Worm (Caenorhabditis elegans) whole organism, L1 larva: ENCODE results near the gene pbs-3.

Experiments used
- C04F5.9 ChIP-seq: sonication (generic microtip); optimal IDR thresholded peaks from 2 replicates; lab custom pipeline; 2016; ENCODE audit warnings: missing genetic modification characterization, missing compliant biosample characterization
- C34B4.2 ChIP-seq: sonication (generic microtip); optimal IDR thresholded peaks from 2 replicates; lab custom pipeline; 2017; ENCODE audit warnings: mild to moderate bottlenecking, missing genetic modification characterization, missing compliant biosample characterization
- Y116A8C.19 ChIP-seq: sonication (generic microtip); optimal IDR thresholded peaks from 2 replicates; lab custom pipeline; 2016; ENCODE audit warnings: missing compliant biosample characterization, missing genetic modification characterization, borderline replicate concordance
- aha-1 ChIP-seq: fragments of 150-350 bp; optimal IDR thresholded peaks from 2 replicates; lab custom pipeline; 2014; ENCODE audit warnings: missing biosample characterization, missing genetic modification characterization
- aly-2 ChIP-seq: fragments of 150-350 bp; optimal IDR thresholded peaks from 2 replicates; lab custom pipeline; 2014; ENCODE audit warnings: missing biosample characterization, missing genetic modification characterization
- ama-1 ChIP-seq: fragments of 150-350 bp; optimal IDR thresholded peaks from 2 replicates; lab custom pipeline; 2014
- blmp-1 ChIP-seq: fragments of 150-350 bp; optimal IDR thresholded peaks from 2 replicates; lab custom pipeline; 2014; ENCODE audit warnings: missing biosample characterization, missing genetic modification characterization
- ceh-82 ChIP-seq, 3 experiments: fragments of 150-350 bp in 1 of 3; sonication (generic microtip) in 2 of 3; optimal IDR thresholded peaks; 2 replicates each; lab custom pipeline; 2014 to 2017; ENCODE audit warnings: missing biosample characterization in 3 of 3, missing genetic modification characterization in 3 of 3
- ceh-88 ChIP-seq: fragments of 200-800 bp; sonication (Bioruptor generic); IDR thresholded peaks from 2 replicates; pipeline ENCODE4 v1.3.6; 2022; ENCODE audit warnings: missing genetic modification characterization, missing compliant biosample characterization
- ceh-90 ChIP-seq: sonication (generic microtip); optimal IDR thresholded peaks from 2 replicates; lab custom pipeline; 2016; ENCODE audit warnings: missing genetic modification characterization, missing compliant biosample characterization
- dpl-1 ChIP-seq, 3 experiments: fragments of 150-350 bp in 2 of 3; sonication (generic microtip) in 1 of 3; optimal IDR thresholded peaks; 2 replicates each; lab custom pipeline; 2014 to 2017; ENCODE audit warnings: missing biosample characterization in 3 of 3, missing genetic modification characterization in 3 of 3, missing genetic modification reagents in 3 of 3
- dsc-1 ChIP-seq: sonication (generic microtip); optimal IDR thresholded peaks from 2 replicates; lab custom pipeline; 2016; ENCODE audit warnings: mild to moderate bottlenecking, missing genetic modification characterization, missing compliant biosample characterization
- efl-1 ChIP-seq, 4 experiments: fragments of 150-350 bp; optimal IDR thresholded peaks in 3 of 4; peaks in 1 of 4; 1 replicate in 1 of 4; 2 replicates in 3 of 4; lab custom pipeline; 2014; ENCODE audit warnings: missing biosample characterization in 2 of 4, missing genetic modification characterization in 2 of 4, missing genetic modification reagents in 2 of 4
- egl-27 ChIP-seq, 2 experiments: fragments of 150-350 bp in 1 of 2; sonication (generic microtip); optimal IDR thresholded peaks; 3 replicates each; lab custom pipeline; 2017 to 2018; ENCODE audit warnings: missing biosample characterization in 2 of 2, missing genetic modification characterization in 2 of 2, missing genetic modification reagents in 2 of 2
- fkh-4 ChIP-seq: sonication (generic microtip); optimal IDR thresholded peaks from 2 replicates; lab custom pipeline; 2016; ENCODE audit warnings: missing compliant biosample characterization, missing genetic modification characterization, borderline replicate concordance
- fos-1 ChIP-seq: fragments of 150-350 bp; optimal IDR thresholded peaks from 2 replicates; lab custom pipeline; 2014; ENCODE audit warnings: missing biosample characterization, missing genetic modification characterization
- grh-1 ChIP-seq: fragments of 200-800 bp; sonication (Bioruptor generic); IDR thresholded peaks from 2 replicates; pipeline ENCODE4 v1.3.6; 2022; ENCODE audit warnings: missing genetic modification reagents, missing genetic modification characterization, missing compliant biosample characterization
- hpl-2 ChIP-seq: fragments of 150-350 bp; optimal IDR thresholded peaks from 2 replicates; lab custom pipeline; 2014; ENCODE audit warnings: missing biosample characterization, missing genetic modification reagents, missing genetic modification characterization
- irx-1 ChIP-seq: sonication (generic microtip); optimal IDR thresholded peaks from 2 replicates; lab custom pipeline; 2016; ENCODE audit warnings: missing genetic modification characterization, missing compliant biosample characterization
- isw-1 ChIP-seq: fragments of 200-800 bp; sonication (Bioruptor generic); IDR thresholded peaks from 2 replicates; pipeline ENCODE4 v1.3.6; 2022; ENCODE audit warnings: missing genetic modification characterization, missing compliant biosample characterization
- lir-3 ChIP-seq: sonication (generic microtip); optimal IDR thresholded peaks from 2 replicates; lab custom pipeline; 2016; ENCODE audit warnings: mild to moderate bottlenecking, missing genetic modification characterization, moderate library complexity, missing compliant biosample characterization; ENCODE audit not compliant: poor library complexity
- mab-9 ChIP-seq: fragments of 200-800 bp; sonication (Bioruptor generic); IDR thresholded peaks from 2 replicates; pipeline ENCODE4 v1.3.6; 2022; ENCODE audit warnings: missing genetic modification reagents, missing genetic modification characterization, missing compliant biosample characterization
- mep-1 ChIP-seq: fragments of 150-350 bp; optimal IDR thresholded peaks from 2 replicates; lab custom pipeline; 2014; ENCODE audit warnings: missing biosample characterization, missing genetic modification characterization
- nhr-237 ChIP-seq: fragments of 150-350 bp; optimal IDR thresholded peaks from 2 replicates; lab custom pipeline; 2014; ENCODE audit warnings: missing biosample characterization, missing genetic modification characterization
- nhr-47 ChIP-seq: sonication (generic microtip); optimal IDR thresholded peaks from 2 replicates; lab custom pipeline; 2016; ENCODE audit warnings: mild to moderate bottlenecking, missing genetic modification characterization, moderate library complexity, missing compliant biosample characterization
- nhr-76 ChIP-seq: sonication (generic microtip); optimal IDR thresholded peaks from 2 replicates; lab custom pipeline; 2017; ENCODE audit warnings: missing biosample characterization, missing genetic modification characterization
- nhr-85 ChIP-seq: sonication (generic microtip); peaks from one replicate; lab custom pipeline; 2016; ENCODE audit warnings: missing genetic modification characterization, inconsistent platforms, missing compliant biosample characterization
- pax-3 ChIP-seq: fragments of 200-800 bp; sonication (Bioruptor generic); optimal IDR thresholded peaks from 2 replicates; lab custom pipeline; 2018; ENCODE audit warnings: mild to moderate bottlenecking, missing genetic modification characterization, moderate library complexity, missing compliant biosample characterization
- snu-23 ChIP-seq: sonication (generic microtip); optimal IDR thresholded peaks from 2 replicates; lab custom pipeline; 2016; ENCODE audit warnings: missing genetic modification characterization, missing compliant biosample characterization
- tbx-2 ChIP-seq: sonication (generic microtip); optimal IDR thresholded peaks from 2 replicates; lab custom pipeline; 2016; ENCODE audit warnings: missing genetic modification characterization, missing compliant biosample characterization
- unc-130 ChIP-seq: fragments of 150-350 bp; optimal IDR thresholded peaks from 2 replicates; lab custom pipeline; 2017; ENCODE audit warnings: missing biosample characterization, missing genetic modification characterization, inconsistent platforms
- vab-15 ChIP-seq: sonication (generic microtip); optimal IDR thresholded peaks from 2 replicates; lab custom pipeline; 2017; ENCODE audit warnings: missing genotype, mild to moderate bottlenecking, missing genetic modification characterization, missing compliant biosample characterization
- xbp-1 ChIP-seq: sonication (generic microtip); optimal IDR thresholded peaks from 2 replicates; lab custom pipeline; 2016; ENCODE audit warnings: missing genetic modification characterization, missing compliant biosample characterization
- zag-1 ChIP-seq: fragments of 150-350 bp; optimal IDR thresholded peaks from 2 replicates; lab custom pipeline; 2014; ENCODE audit warnings: missing biosample characterization, missing genetic modification characterization
- zip-4 ChIP-seq: fragments of 200-800 bp; sonication (Bioruptor generic); optimal IDR thresholded peaks from 2 replicates; lab custom pipeline; 2018; ENCODE audit warnings: mild to moderate bottlenecking, missing genetic modification characterization, moderate library complexity, missing compliant biosample characterization
- ztf-4 ChIP-seq: fragments of 150-350 bp; optimal IDR thresholded peaks from 2 replicates; lab custom pipeline; 2014; ENCODE audit warnings: missing biosample characterization, missing genetic modification characterization

The pbs-3 gene

ce11 chrII:4908160-4908559, 47.1 kb downstream of the pbs-3 start (continued):
- TF ChIP-seq unc-130 (tag; lab: Kevin White, UChicago) (peak; percentile 12), efl-1 (optimal IDR thresholded peaks at IDR 0.05; lab: Kevin White, UChicago) (peak; percentile 11 to 20), efl-1 (GFP tag; optimal IDR thresholded peaks at IDR 0.05 in 1 of 2; lab: Kevin White, UChicago) (peak in 1 of 2 experiments; percentile 86), lir-3 (tag; lab: Kevin White, UChicago) (no peak), xbp-1 (tag; lab: Kevin White, UChicago) (no peak), fos-1 (tag; lab: Kevin White, UChicago) (no peak), snu-23 (peak; percentile 14), blmp-1 (peak; percentile 9), Y116A8C.19 (tag; lab: Kevin White, UChicago) (no peak), nhr-85 (tag; lab: Kevin White, UChicago) (no peak)

DNA sequence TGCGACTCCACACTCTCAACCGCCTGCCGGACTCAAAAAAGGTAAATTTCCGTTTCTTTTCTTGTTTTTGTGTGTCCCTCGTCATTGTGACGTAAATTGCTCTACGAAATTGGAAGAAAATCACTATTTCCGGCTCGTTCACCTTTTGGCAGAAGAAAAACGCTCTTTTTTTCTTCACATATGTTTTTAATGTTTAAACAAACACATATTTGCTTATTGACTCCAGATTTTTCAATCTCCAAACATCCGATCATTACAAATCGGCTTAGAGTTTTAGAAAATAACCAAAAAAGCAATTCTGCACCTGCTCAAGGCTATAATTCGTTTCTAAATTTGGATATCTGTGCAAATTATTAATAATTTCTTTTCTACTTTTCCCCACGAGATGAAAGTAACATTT, 49.3 kb downstream of the pbs-3 start:
- no peak for TF ChIP-seq nhr-47 (tag; lab: Kevin White, UChicago)
- TF ChIP-seq pax-3 (tag; lab: Kevin White, UChicago) = no peak
- TF ChIP-seq fkh-4 (tag; lab: Kevin White, UChicago) = peak; percentile 77
- TF ChIP-seq hpl-2 (GFP tag; lab: Kevin White, UChicago) = no peak
- TF ChIP-seq blmp-1 = no peak
- TF ChIP-seq C04F5.9 (tag; lab: Kevin White, UChicago) = no peak
- no peak for TF ChIP-seq fos-1 (tag; lab: Kevin White, UChicago)
- TF ChIP-seq dsc-1 (tag; lab: Kevin White, UChicago) = peak; percentile 92
- no peak for TF ChIP-seq dpl-1 (GFP tag; optimal IDR thresholded peaks at IDR 0.05; lab: Kevin White, UChicago)
- TF ChIP-seq ceh-90 (tag; lab: Kevin White, UChicago) = no peak
- TF ChIP-seq zag-1 = no peak
- no peak for TF ChIP-seq C34B4.2 (tag; lab: Kevin White, UChicago)
- no peak for TF ChIP-seq grh-1 (GFP tag; lab: Robert Waterston, UW)
- no peak for TF ChIP-seq nhr-76
- TF ChIP-seq aha-1 (tag; lab: Kevin White, UChicago) = no peak

ce11 chrII:4905331-4905730, 49.9 kb downstream of the pbs-3 start:
- no peak for TF ChIP-seq nhr-76
- no peak for TF ChIP-seq lir-3 (tag; lab: Kevin White, UChicago)
- TF ChIP-seq ceh-88 (GFP tag; lab: Robert Waterston, UW) = no peak
- no peak for TF ChIP-seq ama-1 (lab: Kevin White, UChicago)
- no peak for TF ChIP-seq unc-130 (tag; lab: Kevin White, UChicago)
- TF ChIP-seq ceh-82 (tag; optimal IDR thresholded peaks at IDR 0.05; lab: Kevin White, UChicago) = no peak
- no peak for TF ChIP-seq aha-1 (tag; lab: Kevin White, UChicago)
- TF ChIP-seq zip-4 = no peak
- no peak for TF ChIP-seq vab-15
- no peak for TF ChIP-seq grh-1 (GFP tag; lab: Robert Waterston, UW)
- no peak for TF ChIP-seq irx-1 (tag; lab: Kevin White, UChicago)
- TF ChIP-seq mep-1 (tag; lab: Kevin White, UChicago) = no peak
- no peak for TF ChIP-seq egl-27 (tag; optimal IDR thresholded peaks at IDR 0.05; lab: Kevin White, UChicago)
- TF ChIP-seq aly-2 = no peak
- TF ChIP-seq nhr-237 (tag; lab: Kevin White, UChicago) = no peak
- no peak for TF ChIP-seq isw-1 (GFP tag; lab: Robert Waterston, UW)
- no peak for TF ChIP-seq ztf-4

DNA sequence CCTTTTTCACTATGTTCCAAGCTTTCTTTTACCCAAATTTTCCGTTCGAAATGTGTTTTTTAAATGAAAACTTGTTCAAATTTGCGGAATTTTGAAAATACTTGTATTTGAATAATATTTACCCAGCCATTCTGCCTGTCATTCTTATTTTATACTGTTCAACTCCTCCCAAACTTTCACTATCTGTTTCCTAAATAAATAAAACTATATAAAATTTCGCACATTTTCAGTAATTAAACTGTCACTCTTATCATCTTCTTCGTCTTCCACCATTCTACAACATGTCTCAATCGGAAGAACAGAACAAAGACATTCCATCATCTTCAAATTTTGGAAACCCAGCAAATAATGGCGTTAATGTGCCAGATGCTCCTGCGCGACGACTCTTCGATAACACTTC, 50.4 kb downstream of the pbs-3 start, which contains the start of gene btbd-10:
btbd-10 (plus strand) TSS at position 231 of the 400 bp plus-strand sequence.
- TF ChIP-seq aha-1 (tag; lab: Kevin White, UChicago) (no peak), nhr-85 (tag; lab: Kevin White, UChicago) (no peak), isw-1 (GFP tag; lab: Robert Waterston, UW) (no peak), tbx-2 (no peak), hpl-2 (GFP tag; lab: Kevin White, UChicago) (no peak), C04F5.9 (tag; lab: Kevin White, UChicago) (no peak), mab-9 (GFP tag; lab: Robert Waterston, UW) (no peak), snu-23 (no peak), zip-4 (no peak)
